Fruit fly (Drosophila melanogaster) whole organism: Measurements from ENCODE around the gene CG31600.

ENCODE experiments used
- CG8478 ChIP-seq: fragments of >200 bp; optimal IDR thresholded peaks from 2 replicates; lab custom pipeline; 2018; ENCODE audit warnings: inconsistent platforms
- Dll ChIP-seq: fragments of >200 bp; optimal IDR thresholded peaks from 2 replicates; lab custom pipeline; 2017
- pan ChIP-seq: fragments of >200 bp; optimal IDR thresholded peaks from 2 replicates; lab custom pipeline; 2017
- psq ChIP-seq: fragments of >200 bp; optimal IDR thresholded peaks from 2 replicates; lab custom pipeline; 2017
- usp ChIP-seq: fragments of >200 bp; optimal IDR thresholded peaks from 2 replicates; lab custom pipeline; 2017; ENCODE audit warnings: missing biosample characterization, missing genetic modification characterization, mixed read lengths

- TF ChIP-seq usp (GFP tag; lab: Kevin White, UChicago) (no peak), CG8478 (lab: Kevin White, UChicago) (no peak), Dll (no peak), psq (lab: Kevin White, UChicago) (no peak), pan (no peak)
Observed at dm6 chr2L:21886260-21886659, 28.9 kb downstream of the CG31600 start.
